Fruit fly (Drosophila melanogaster): ENCODE data around the gene REPTOR-BP.

REPTOR-BP gene

dm6 chr2L:10272224-10272623 is 8.3 kb downstream of the REPTOR-BP start, which contains the start of gene trk:
Gene trk (minus strand): TSS chr2L:10272324.
- TF ChIP-seq CG32532 (GFP tag; IDR thresholded peaks at IDR 0.05), result no peak
- TF ChIP-seq CG1233 (GFP tag; optimal IDR thresholded peaks at IDR 0.05), result no peak
- TF ChIP-seq CG6683 (GFP tag; optimal IDR thresholded peaks at IDR 0.05), result no peak
- no peak for TF ChIP-seq CG14860 (GFP tag; IDR thresholded peaks at IDR 0.05; ENCODE audit: partially characterized antibody)
- TF ChIP-seq CG18599 (GFP tag; optimal IDR thresholded peaks at IDR 0.05), result no peak
- TF ChIP-seq CG6272 (GFP tag; IDR thresholded peaks at IDR 0.05), result no peak
- no peak for TF ChIP-seq Nf-YB (GFP tag; optimal IDR thresholded peaks at IDR 0.05)
- no peak for TF ChIP-seq Chrac-16 (GFP tag; optimal IDR thresholded peaks at IDR 0.05)
- TF ChIP-seq Dad (GFP tag; optimal IDR thresholded peaks at IDR 0.05), result no peak

dm6 chr2L:10276436-10276835 is 12.5 kb downstream of the REPTOR-BP start:
- TF ChIP-seq CG4820 (GFP tag; optimal IDR thresholded peaks at IDR 0.05) (peak; percentile 41), phol (tag; optimal IDR thresholded peaks at IDR 0.05) (peak; percentile 37), CG8388 (GFP tag; optimal IDR thresholded peaks at IDR 0.05) (peak; percentile 46), fd96Cb (tag; optimal IDR thresholded peaks at IDR 0.05) (peak; percentile 45), pho (GFP tag; optimal IDR thresholded peaks at IDR 0.05) (no peak), eve (GFP tag; optimal IDR thresholded peaks at IDR 0.05) (no peak), CG17568 (GFP tag; optimal IDR thresholded peaks at IDR 0.05) (no peak), CG1233 (GFP tag; optimal IDR thresholded peaks at IDR 0.05) (peak; percentile 5), CG6254 (GFP tag; optimal IDR thresholded peaks at IDR 0.05) (peak; percentile 69), YL-1 (GFP tag; optimal IDR thresholded peaks at IDR 0.05) (peak; percentile 4), CG10431 (GFP tag; optimal IDR thresholded peaks at IDR 0.05) (peak; percentile 34), HLH54F (GFP tag; optimal IDR thresholded peaks at IDR 0.05) (no peak), CG7271 (tag; optimal IDR thresholded peaks at IDR 0.05) (peak; percentile 41), zf30C (GFP tag; optimal IDR thresholded peaks at IDR 0.05) (no peak), stc (GFP tag; IDR thresholded peaks at IDR 0.05) (peak; percentile 64), pan (optimal IDR thresholded peaks at IDR 0.05) (no peak), pan (GFP tag; optimal IDR thresholded peaks at IDR 0.05 in 1 of 2, IDR thresholded peaks at IDR 0.05 in 1 of 2) (no peak), CG18262 (tag; optimal IDR thresholded peaks at IDR 0.05) (peak; percentile 82), CG8089 (GFP tag; optimal IDR thresholded peaks at IDR 0.05) (no peak), HLH3B (GFP tag; IDR thresholded peaks at IDR 0.05) (peak; percentile 46; the same call in 1 of the 2 replicates), Xrp1 (GFP tag; IDR thresholded peaks at IDR 0.05) (peak; percentile 72), Sox100B (GFP tag; optimal IDR thresholded peaks at IDR 0.05) (peak; percentile 63), CG43689 (GFP tag; IDR thresholded peaks at IDR 0.05) (no peak), sc (optimal IDR thresholded peaks at IDR 0.05) (no peak), sc (GFP tag; optimal IDR thresholded peaks at IDR 0.05) (no peak), Adf1 (GFP tag; IDR thresholded peaks at IDR 0.05) (no peak), Rx (GFP tag; IDR thresholded peaks at IDR 0.05) (no peak), Asciz (GFP tag; optimal IDR thresholded peaks at IDR 0.05) (peak; percentile 75), CG1792 (GFP tag; optimal IDR thresholded peaks at IDR 0.05) (no peak), nerfin-1 (tag; optimal IDR thresholded peaks at IDR 0.05) (peak; percentile 42), Dref (GFP tag; IDR thresholded peaks at IDR 0.05) (no peak), Trl (optimal IDR thresholded peaks at IDR 0.05) (no peak), Trl (GFP tag; optimal IDR thresholded peaks at IDR 0.05) (no peak), nmo (GFP tag; optimal IDR thresholded peaks at IDR 0.05) (peak; percentile 41), abd-A (tag; optimal IDR thresholded peaks at IDR 0.05) (no peak), Hr51 (GFP tag; optimal IDR thresholded peaks at IDR 0.05) (no peak), CHES-1-like (GFP tag; optimal IDR thresholded peaks at IDR 0.05) (no peak), Nf-YC (tag; optimal IDR thresholded peaks at IDR 0.05) (no peak), CG9932 (GFP tag; IDR thresholded peaks at IDR 0.05) (no peak), B-H1 (GFP tag; IDR thresholded peaks at IDR 0.05) (peak; percentile 10; the same call in 1 of the 3 replicates), chn (GFP tag; optimal IDR thresholded peaks at IDR 0.05) (no peak), CG6689 (GFP tag; IDR thresholded peaks at IDR 0.05) (peak; percentile 23), gce (GFP tag; IDR thresholded peaks at IDR 0.05) (peak; percentile 44; the same call in 1 of the 3 replicates)
